Fruit fly (Drosophila melanogaster): ENCODE results near the gene CG9286.

The CG9286 gene

DNA sequence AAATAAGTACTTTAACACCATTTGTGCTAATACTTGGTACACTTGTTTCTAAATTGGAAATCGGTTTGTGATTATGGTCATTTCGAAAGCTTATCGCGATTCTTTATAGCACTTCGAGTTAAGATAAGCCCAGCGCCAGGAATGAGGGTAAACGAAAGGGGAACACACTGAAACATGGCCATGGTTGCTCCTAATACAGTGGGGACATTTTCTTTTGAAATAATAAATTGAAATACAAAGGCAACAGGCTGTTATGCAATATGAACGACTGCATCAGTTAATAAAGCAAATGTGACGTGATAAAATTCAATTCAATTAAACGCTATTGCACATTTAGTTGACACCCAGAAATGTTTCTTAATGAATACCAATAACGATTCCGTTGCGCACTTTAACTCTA, 2.6 kb downstream of the CG9286 start:
- TF ChIP-seq pan (optimal IDR thresholded peaks at IDR 0.05), result no peak
- TF ChIP-seq usp (GFP tag; optimal IDR thresholded peaks at IDR 0.05), result no peak
- no peak for TF ChIP-seq EcR (GFP tag; optimal IDR thresholded peaks at IDR 0.05)
- no peak for TF ChIP-seq CG8478 (optimal IDR thresholded peaks at IDR 0.05)
- no peak for TF ChIP-seq psq (optimal IDR thresholded peaks at IDR 0.05)
- no peak for TF ChIP-seq Dll (optimal IDR thresholded peaks at IDR 0.05)

DNA sequence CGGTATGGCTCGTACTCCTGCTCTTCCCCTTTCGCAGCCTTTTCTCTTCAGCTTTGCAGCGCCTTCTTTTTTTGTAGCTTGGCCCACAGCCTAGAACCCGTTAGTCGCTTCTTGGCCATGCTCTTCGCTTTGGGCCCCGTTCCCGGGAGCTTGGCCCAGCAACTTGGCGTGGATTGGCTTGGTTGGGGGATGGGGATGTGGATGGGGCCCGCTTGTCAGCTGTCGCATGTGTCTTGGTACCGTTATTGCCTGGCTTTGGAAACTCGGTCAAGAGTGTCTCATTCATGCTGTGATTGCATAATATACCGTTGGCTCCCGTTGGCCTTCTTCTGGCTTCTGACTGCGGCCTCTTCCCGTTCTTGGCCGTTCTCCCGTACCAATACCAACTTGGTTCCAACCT, 5.1 kb downstream of the CG9286 start:
- TF ChIP-seq EcR (GFP tag; optimal IDR thresholded peaks at IDR 0.05) (no peak), Dll (optimal IDR thresholded peaks at IDR 0.05) (peak; percentile 38)

DNA sequence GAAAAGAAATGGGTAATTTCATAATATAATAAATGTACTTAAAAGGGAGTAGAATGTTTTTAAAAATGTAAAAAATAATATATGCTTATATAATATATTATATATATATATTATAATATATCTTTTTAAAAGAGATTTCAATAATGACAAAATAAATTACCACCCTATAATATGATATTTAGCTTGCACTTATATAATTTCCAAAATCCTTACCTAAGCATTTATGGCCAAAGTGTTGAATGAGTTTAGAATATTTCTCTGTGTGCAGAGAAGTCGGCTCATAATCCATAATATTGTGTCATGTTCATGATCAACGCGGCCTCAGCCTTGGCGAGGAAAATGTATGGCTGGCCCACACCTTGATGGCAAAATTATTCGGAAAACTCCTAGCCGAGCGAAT, 7.5 kb downstream of the CG9286 start:
- no peak for TF ChIP-seq Dll (optimal IDR thresholded peaks at IDR 0.05)
- no peak for TF ChIP-seq pan (optimal IDR thresholded peaks at IDR 0.05)
- no peak for TF ChIP-seq CG8478 (optimal IDR thresholded peaks at IDR 0.05)
- no peak for TF ChIP-seq usp (GFP tag; optimal IDR thresholded peaks at IDR 0.05)
- TF ChIP-seq psq (optimal IDR thresholded peaks at IDR 0.05), result no peak
- TF ChIP-seq EcR (GFP tag; optimal IDR thresholded peaks at IDR 0.05), result no peak

DNA sequence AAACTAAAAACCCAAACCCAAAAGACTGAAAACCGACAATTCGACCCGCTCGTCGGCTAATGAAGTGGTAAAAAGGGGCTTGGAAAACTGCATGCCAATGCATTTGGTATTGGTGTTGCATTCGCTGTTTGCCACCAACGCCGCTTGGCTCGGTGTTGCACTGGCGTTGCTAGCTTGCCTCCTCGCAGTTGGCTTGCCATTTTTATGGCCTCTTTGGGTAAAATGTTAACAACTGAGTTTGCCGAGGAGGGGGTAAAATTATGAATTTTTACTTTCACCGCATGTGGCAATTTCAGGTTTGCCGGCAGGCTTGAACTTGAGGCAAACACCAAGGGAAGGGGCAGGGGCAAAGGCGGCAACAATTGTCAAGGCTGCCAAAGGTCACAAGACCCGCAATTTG, 7.9 kb downstream of the CG9286 start:
- no peak for TF ChIP-seq Dll (optimal IDR thresholded peaks at IDR 0.05)
- TF ChIP-seq pan (optimal IDR thresholded peaks at IDR 0.05), result no peak
- TF ChIP-seq CG8478 (optimal IDR thresholded peaks at IDR 0.05), result no peak
- no peak for TF ChIP-seq usp (GFP tag; optimal IDR thresholded peaks at IDR 0.05)
- no peak for TF ChIP-seq psq (optimal IDR thresholded peaks at IDR 0.05)
- no peak for TF ChIP-seq EcR (GFP tag; optimal IDR thresholded peaks at IDR 0.05)

DNA sequence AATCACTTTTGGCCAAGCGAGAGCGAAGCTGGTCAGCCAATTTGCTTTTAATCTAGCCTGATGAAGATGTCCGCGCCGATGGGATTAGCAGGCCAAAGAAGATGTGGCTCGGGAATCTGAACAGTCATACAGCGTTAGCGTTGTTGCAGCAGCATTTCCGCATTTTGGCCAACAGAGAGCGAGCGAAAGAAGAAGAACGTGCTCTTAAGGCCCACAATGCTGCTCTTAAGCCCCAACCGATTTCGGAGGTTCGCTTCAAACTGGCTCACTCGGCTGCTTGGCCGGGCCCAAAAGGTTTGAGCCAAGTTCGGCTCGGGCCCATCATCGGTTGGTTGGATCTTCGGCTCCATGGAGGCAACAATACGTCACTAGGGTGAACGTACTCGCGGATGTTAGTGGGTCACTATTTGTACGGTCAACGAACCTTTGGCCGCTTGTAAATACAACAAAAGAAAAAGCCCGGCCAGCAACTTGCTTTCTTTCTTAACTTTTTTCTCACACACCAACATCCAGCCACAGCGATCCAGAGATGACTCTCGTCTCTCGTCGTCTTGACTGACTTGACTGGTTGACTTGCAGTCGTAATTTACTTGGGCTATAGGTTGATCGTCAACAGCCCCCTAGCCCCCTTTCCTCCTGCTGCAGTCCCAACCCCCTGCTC, 9.0 kb downstream of the CG9286 start:
- TF ChIP-seq usp (GFP tag; optimal IDR thresholded peaks at IDR 0.05), result no peak
- TF ChIP-seq EcR (GFP tag; optimal IDR thresholded peaks at IDR 0.05), result peak; percentile 88 to 98

DNA sequence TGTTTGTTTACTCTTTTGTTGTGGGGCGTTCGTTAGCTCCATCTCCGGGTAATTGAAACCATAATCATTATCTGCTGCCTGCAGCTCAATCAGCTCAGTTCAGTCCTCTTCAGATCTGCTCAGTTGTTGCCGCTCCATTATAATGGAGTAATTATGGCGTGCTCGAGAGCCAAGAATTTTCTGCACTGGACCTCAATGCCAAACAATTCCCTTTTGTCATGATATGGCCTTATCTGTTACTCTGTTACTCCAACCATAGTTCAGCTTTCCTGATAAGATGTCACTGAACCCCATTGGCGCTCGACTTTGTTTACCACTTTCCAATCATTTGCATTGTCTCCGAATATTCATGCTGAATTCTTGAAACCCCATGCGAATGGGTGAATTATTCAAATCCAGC, 10.1 kb downstream of the CG9286 start:
- TF ChIP-seq EcR (GFP tag; optimal IDR thresholded peaks at IDR 0.05) (peak; percentile 50 to 56), pan (optimal IDR thresholded peaks at IDR 0.05) (no peak)

DNA sequence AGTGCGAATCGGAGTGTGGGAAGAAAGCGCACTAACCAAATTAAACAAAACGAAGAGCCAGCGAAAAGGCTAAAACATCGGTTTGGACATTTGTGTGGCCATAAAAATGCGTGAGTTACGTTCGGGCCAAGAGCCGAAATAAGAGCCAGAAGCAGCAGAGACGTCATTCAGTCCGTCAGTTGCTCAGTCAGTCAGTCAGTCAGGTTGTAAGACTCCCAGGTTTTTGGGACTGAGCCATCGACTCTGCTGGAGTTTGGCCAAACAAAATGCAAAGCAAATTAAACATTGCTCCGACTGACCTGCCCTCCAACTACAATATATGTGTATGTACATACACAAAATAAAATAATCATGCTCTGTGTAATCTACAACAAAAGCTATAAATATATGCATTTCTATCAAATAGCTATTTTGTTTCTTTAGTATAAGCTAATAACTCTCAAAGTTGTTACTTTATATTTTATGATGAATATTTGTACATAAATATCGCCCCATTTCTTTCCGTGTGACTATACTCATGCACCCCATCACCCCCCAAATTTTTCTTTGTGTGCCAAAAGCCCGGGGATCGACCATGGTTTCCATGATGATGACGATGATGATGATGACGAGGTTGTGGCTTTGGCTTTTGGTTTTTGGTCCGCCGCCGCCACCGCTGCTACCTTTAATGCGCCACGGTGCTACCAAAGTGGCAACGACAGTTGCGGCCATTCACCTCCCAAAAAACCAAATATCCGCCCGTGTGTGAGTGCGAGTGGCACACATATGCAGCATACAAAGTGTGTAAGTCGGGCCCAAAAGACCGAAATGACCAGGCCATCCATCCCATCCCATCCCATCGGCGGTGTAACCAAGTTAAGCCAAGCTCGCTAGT, 12.6 kb downstream of the CG9286 start:
- TF ChIP-seq EcR (GFP tag; optimal IDR thresholded peaks at IDR 0.05) (peak in 1 of 2 experiments; percentile 60), CG8478 (optimal IDR thresholded peaks at IDR 0.05) (no peak)

DNA sequence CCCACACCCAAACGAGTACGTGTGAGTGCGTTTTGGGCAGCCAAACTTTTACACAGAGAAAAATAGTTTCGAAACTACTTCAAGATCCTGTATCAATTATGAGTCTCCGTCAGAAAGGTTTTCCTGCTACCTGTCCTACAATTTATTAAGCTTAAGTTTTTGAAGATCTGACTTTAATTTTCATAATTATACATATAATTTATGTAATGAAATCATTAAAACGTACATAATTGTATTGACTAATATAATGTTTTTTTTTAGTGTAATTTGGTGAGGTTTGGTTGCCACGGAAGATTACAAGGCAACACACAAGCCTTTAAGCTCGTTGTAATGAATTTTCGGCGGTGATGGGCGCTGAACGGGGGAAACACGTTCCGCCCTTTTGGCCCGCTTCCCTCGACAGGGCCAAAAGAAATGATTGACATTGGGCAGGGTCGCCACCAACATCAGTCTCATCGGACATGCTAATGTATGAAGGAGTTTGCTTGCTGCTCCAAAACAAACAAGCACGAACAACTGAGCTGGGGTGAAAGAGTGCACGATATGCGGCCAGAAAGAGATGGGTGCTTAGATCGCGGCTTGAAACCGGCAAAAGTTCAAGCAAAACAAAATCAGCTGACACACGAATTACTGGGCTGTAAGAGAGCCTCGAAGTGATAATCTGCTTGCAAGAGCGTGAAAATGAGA, 13.4 kb downstream of the CG9286 start:
- TF ChIP-seq usp (GFP tag; optimal IDR thresholded peaks at IDR 0.05), result no peak

DNA sequence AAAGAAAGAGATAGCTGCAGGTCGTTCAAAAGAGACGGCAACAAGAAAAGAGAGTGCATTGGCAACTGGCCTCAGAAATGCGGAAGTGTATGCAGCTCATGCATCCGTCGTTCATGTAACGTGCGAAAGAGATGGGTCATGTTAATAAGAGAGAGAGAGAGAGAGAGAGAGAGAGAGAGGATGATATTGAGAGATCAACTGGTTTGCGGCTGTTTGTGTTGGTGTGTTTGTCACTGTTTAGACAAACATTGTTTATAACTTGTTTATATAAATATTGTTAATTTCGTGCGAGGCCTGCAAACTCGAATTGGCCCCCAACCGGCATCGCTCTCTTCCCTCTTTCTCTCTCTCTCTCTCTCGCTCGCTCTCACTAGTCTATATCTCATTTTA, 13.9 kb downstream of the CG9286 start:
- TF ChIP-seq usp (GFP tag; optimal IDR thresholded peaks at IDR 0.05), result no peak
- TF ChIP-seq pan (optimal IDR thresholded peaks at IDR 0.05), result no peak
- TF ChIP-seq Dll (optimal IDR thresholded peaks at IDR 0.05), result peak; percentile 50
- TF ChIP-seq psq (optimal IDR thresholded peaks at IDR 0.05), result no peak
- peak; percentile 84 for TF ChIP-seq CG8478 (optimal IDR thresholded peaks at IDR 0.05)
- TF ChIP-seq EcR (GFP tag; optimal IDR thresholded peaks at IDR 0.05), result peak in 1 of 2 experiments; percentile 80

DNA sequence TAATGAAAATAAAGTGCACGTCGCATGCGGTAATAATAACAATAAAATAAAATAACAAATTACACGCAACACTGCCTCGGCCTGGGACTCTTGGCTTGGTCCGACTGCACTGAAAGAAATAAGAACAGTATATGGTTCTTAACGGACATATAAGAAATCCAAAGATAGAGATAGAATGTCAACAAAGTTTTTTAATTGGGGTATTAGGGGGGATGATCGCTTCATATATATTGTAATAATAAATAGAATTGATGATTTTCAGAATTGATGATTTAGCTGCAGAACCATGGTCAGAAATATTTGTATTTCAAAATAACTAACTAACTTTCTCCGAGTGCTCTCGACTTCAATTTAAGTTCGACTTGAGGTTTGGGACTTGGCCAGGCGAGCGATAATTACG, 15.3 kb downstream of the CG9286 start:
- TF ChIP-seq Dll (optimal IDR thresholded peaks at IDR 0.05) (no peak), pan (optimal IDR thresholded peaks at IDR 0.05) (no peak), EcR (GFP tag; optimal IDR thresholded peaks at IDR 0.05) (no peak)

DNA sequence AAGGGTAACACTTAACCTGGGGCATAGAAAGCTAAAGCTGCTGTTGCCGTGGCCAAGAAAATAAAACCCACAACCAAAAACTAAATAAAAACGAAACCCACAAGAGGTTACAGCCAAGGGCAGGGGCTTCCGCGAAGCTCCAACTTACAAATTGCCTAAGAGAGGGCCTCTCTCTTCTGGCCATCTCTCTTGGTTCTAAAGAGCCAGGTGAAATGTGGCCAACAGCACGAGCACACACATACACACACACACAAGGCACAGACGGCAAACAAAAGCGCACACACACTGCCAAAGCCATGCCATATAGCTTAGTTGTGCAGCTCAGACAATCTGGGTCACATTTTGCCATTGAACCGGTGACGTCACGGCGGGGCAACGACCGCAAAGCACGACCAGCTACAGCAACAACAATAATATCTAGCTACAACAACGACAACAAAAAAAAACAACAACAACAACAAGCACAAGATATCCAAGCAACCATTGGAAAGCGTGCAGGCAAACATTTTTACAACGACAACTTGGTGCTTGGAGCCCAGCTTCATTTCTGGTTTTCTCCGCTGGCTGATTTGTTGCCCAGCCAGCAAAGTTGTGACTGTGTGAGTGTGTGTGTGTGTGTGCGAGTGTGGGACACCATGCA, 16.0 kb downstream of the CG9286 start:
- no peak for TF ChIP-seq usp (GFP tag; optimal IDR thresholded peaks at IDR 0.05)
- TF ChIP-seq pan (optimal IDR thresholded peaks at IDR 0.05), result no peak
- no peak for TF ChIP-seq CG8478 (optimal IDR thresholded peaks at IDR 0.05)
- TF ChIP-seq EcR (GFP tag; optimal IDR thresholded peaks at IDR 0.05), result peak; percentile 89 to 99
- TF ChIP-seq Dll (optimal IDR thresholded peaks at IDR 0.05), result peak; percentile 36
- TF ChIP-seq psq (optimal IDR thresholded peaks at IDR 0.05), result no peak

DNA sequence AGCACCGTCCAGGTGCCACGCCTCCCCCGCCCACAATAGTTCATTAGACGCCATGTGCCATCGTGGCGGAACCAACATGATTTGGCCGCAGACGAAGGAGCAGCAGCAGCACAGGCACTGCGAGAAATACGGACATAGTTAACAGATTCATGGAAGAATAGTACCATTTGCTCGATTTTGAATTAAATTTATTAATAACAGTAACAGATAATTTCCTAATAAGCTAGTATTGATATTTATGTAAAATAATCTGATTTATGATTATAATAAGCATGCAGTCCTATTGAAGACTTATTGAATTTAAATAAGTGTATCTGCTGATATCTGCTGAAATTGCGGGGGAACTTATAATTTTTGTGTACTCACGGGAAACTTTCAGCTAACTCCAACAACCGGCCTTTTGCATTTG, 16.5 kb downstream of the CG9286 start:
- no peak for TF ChIP-seq CG8478 (optimal IDR thresholded peaks at IDR 0.05)
- TF ChIP-seq pan (optimal IDR thresholded peaks at IDR 0.05), result no peak
- no peak for TF ChIP-seq Dll (optimal IDR thresholded peaks at IDR 0.05)
- no peak for TF ChIP-seq usp (GFP tag; optimal IDR thresholded peaks at IDR 0.05)
- TF ChIP-seq psq (optimal IDR thresholded peaks at IDR 0.05), result no peak
- no peak for TF ChIP-seq EcR (GFP tag; optimal IDR thresholded peaks at IDR 0.05)
